Worm (Caenorhabditis elegans) whole organism, midembryonic: ENCODE results near the gene F17C11.4.

Source experiments
- cog-1 ChIP-seq: sonication (generic microtip); optimal IDR thresholded peaks from 2 replicates; lab custom pipeline; 2016; ENCODE audit warnings: missing genetic modification characterization, missing compliant biosample characterization
- ztf-23 ChIP-seq: fragments of 200-800 bp; sonication (Bioruptor generic); IDR thresholded peaks from 2 replicates; pipeline ENCODE4 v1.3.6; 2022; ENCODE audit warnings: missing genetic modification reagents, missing genetic modification characterization, missing compliant biosample characterization

DNA sequence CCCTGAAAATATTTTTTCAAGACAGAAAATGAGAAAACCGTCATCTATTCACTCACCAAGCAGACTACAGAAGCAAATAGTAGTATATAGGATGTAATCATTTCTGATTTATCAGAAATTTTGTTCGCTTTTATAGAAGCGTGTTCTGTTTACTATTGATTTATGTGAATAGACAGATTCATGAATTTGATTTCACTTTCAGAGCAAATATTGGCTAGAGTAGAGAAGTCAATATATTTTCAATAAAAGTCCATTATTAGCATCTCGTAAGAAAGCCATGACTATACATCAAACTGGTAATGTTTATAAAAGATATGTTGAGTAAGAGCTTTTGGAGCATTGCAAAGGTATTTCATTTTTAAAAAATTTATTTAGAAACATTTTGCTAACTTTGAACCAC, 20.5 kb upstream of the F17C11.4 start, which contains the start of gene scvp-1:
- TF ChIP-seq cog-1 (tag; lab: Kevin White, UChicago), result no peak
- no peak for TF ChIP-seq ztf-23
